Fruit fly (Drosophila melanogaster) whole organism, adult: Measurements from ENCODE around the gene CG11790.

Source experiments
- CG12768 ChIP-seq: fragments of 200-800 bp; sonication (Bioruptor generic); optimal IDR thresholded peaks from 2 replicates; lab custom pipeline; 2017; ENCODE audit warnings: missing biosample characterization, missing genetic modification characterization, mild to moderate bottlenecking, moderate library complexity, missing genetic modification reagents
- Clk ChIP-seq: fragments of 200-800 bp; sonication (Bioruptor generic); optimal IDR thresholded peaks from 2 replicates; lab custom pipeline; 2017; ENCODE audit warnings: missing biosample characterization, missing genetic modification characterization
- Crg-1 ChIP-seq: fragments of 200-800 bp; sonication (Bioruptor generic); optimal IDR thresholded peaks from 2 replicates; lab custom pipeline; 2016; ENCODE audit warnings: missing biosample characterization, missing genetic modification characterization
- Hr96 ChIP-seq: fragments of 200-800 bp; sonication (Bioruptor generic); optimal IDR thresholded peaks from 2 replicates; lab custom pipeline; 2016; ENCODE audit warnings: missing biosample characterization, missing genetic modification characterization
- bab1 ChIP-seq: fragments of 200-800 bp; sonication (Bioruptor generic); optimal IDR thresholded peaks from 3 replicates; lab custom pipeline; 2019; ENCODE audit warnings: missing biosample characterization, mild to moderate bottlenecking, missing genetic modification characterization, moderate library complexity
- cnc ChIP-seq, 2 experiments: fragments of >200 bp; optimal IDR thresholded peaks; 2 replicates each; lab custom pipeline; 2017
- kay ChIP-seq: fragments of 200-800 bp; sonication (Bioruptor generic); peaks from one replicate; lab custom pipeline; 2016; ENCODE audit warnings: missing biosample characterization, missing genetic modification characterization, borderline replicate concordance
- pad ChIP-seq: fragments of 200-800 bp; sonication (Bioruptor generic); optimal IDR thresholded peaks from 3 replicates; lab custom pipeline; 2017; ENCODE audit warnings: missing biosample characterization, missing genetic modification characterization, mild to moderate bottlenecking, moderate library complexity, missing genetic modification reagents
- toe ChIP-seq: fragments of 200-800 bp; sonication (Bioruptor generic); optimal IDR thresholded peaks from 2 replicates; lab custom pipeline; 2016; ENCODE audit warnings: missing biosample characterization, missing genetic modification characterization

- peak; percentile 46 for TF ChIP-seq pad (GFP tag; lab: Kevin White, UChicago)
- TF ChIP-seq kay (GFP tag; lab: Kevin White, UChicago): no peak
- TF ChIP-seq CG12768 (GFP tag; lab: Kevin White, UChicago): peak; percentile 33
- TF ChIP-seq cnc (optimal IDR thresholded peaks at IDR 0.05; lab: Kevin White, UChicago): no peak
- no peak for TF ChIP-seq Hr96 (GFP tag; lab: Kevin White, UChicago)
- peak; percentile 51 for TF ChIP-seq Clk (GFP tag; lab: Kevin White, UChicago)
- TF ChIP-seq Crg-1: peak; percentile 45
- peak; percentile 84 for TF ChIP-seq bab1 (GFP tag; lab: Kevin White, UChicago)
- TF ChIP-seq toe (GFP tag; lab: Kevin White, UChicago): peak; percentile 88
Observed at dm6 chr3R:25069569-25069968, 22.1 kb downstream of the CG11790 start, which contains the start of the genes Stt3B and CG11839.
